Worm (Caenorhabditis elegans) whole organism, early embryonic: ENCODE measurements around the gene clec-28.

Experiments used
- B0310.2 ChIP-seq: sonication (generic microtip); optimal IDR thresholded peaks from 2 replicates; lab custom pipeline; 2016; ENCODE audit warnings: mild to moderate bottlenecking, missing genetic modification characterization, missing compliant biosample characterization
- F13C5.2 ChIP-seq: sonication (generic microtip); optimal IDR thresholded peaks from 2 replicates; lab custom pipeline; 2017; ENCODE audit warnings: mild to moderate bottlenecking, missing genetic modification characterization, inconsistent platforms, missing compliant biosample characterization
- aly-1 ChIP-seq: sonication (generic microtip); optimal IDR thresholded peaks from 2 replicates; lab custom pipeline; 2016; ENCODE audit warnings: missing genetic modification characterization, missing compliant biosample characterization
- ama-1 ChIP-seq: fragments of 150-350 bp; optimal IDR thresholded peaks from 2 replicates; lab custom pipeline; 2014
- ceh-13 ChIP-seq: fragments of 200-800 bp; sonication (Bioruptor generic); optimal IDR thresholded peaks from 2 replicates; lab custom pipeline; 2018; ENCODE audit warnings: mild to moderate bottlenecking, missing genetic modification characterization, missing compliant biosample characterization
- ceh-36 ChIP-seq: sonication (generic microtip); optimal IDR thresholded peaks from 2 replicates; lab custom pipeline; 2016; ENCODE audit warnings: missing genetic modification characterization, inconsistent platforms, missing compliant biosample characterization
- ets-7 ChIP-seq: sonication (generic microtip); optimal IDR thresholded peaks from 2 replicates; lab custom pipeline; 2016; ENCODE audit warnings: missing genotype, missing genetic modification characterization, missing compliant biosample characterization
- flt-1 ChIP-seq: fragments of 200-800 bp; sonication (Bioruptor generic); IDR thresholded peaks from 2 replicates; pipeline ENCODE4 v1.3.6; 2022; ENCODE audit warnings: missing genetic modification characterization, missing compliant biosample characterization
- hmbx-1 ChIP-seq: sonication (generic microtip); optimal IDR thresholded peaks from 2 replicates; lab custom pipeline; 2016; ENCODE audit warnings: mild to moderate bottlenecking, missing genetic modification characterization, missing compliant biosample characterization
- hmg-4 ChIP-seq: fragments of 200-800 bp; sonication (Bioruptor generic); optimal IDR thresholded peaks from 2 replicates; lab custom pipeline; 2018; ENCODE audit warnings: mild to moderate bottlenecking, missing genetic modification characterization, missing compliant biosample characterization
- hnd-1 ChIP-seq: sonication (generic microtip); optimal IDR thresholded peaks from 2 replicates; lab custom pipeline; 2016; ENCODE audit warnings: missing genetic modification characterization, missing compliant biosample characterization
- pes-1 ChIP-seq: fragments of 200-800 bp; sonication (Bioruptor generic); IDR thresholded peaks from 2 replicates; pipeline ENCODE4 v1.3.6; 2022; ENCODE audit warnings: missing genetic modification reagents, missing genetic modification characterization, missing compliant biosample characterization
- scrt-1 ChIP-seq: fragments of 200-800 bp; sonication (Bioruptor generic); IDR thresholded peaks from 2 replicates; pipeline ENCODE4 v1.3.6; 2022; ENCODE audit warnings: missing genetic modification characterization, missing compliant biosample characterization
- sea-1 ChIP-seq: fragments of 200-800 bp; sonication (Bioruptor generic); conservative IDR thresholded peaks from 2 replicates; pipeline ENCODE4 v1.3.6; 2022; ENCODE audit warnings: missing genetic modification characterization, missing compliant biosample characterization
- tbx-11 ChIP-seq: fragments of 200-800 bp; sonication (Bioruptor generic); IDR thresholded peaks from 2 replicates; pipeline ENCODE4 v1.3.6; 2022; ENCODE audit warnings: missing genetic modification characterization, missing compliant biosample characterization
- tbx-37 ChIP-seq: fragments of 200-800 bp; sonication (Bioruptor generic); conservative IDR thresholded peaks from 2 replicates; pipeline ENCODE4 v1.3.6; 2022; ENCODE audit warnings: missing genetic modification reagents, missing genetic modification characterization, missing compliant biosample characterization
- tra-4 ChIP-seq: sonication (generic microtip); optimal IDR thresholded peaks from 2 replicates; lab custom pipeline; 2017; ENCODE audit warnings: missing genetic modification characterization, missing compliant biosample characterization

The clec-28 gene

DNA sequence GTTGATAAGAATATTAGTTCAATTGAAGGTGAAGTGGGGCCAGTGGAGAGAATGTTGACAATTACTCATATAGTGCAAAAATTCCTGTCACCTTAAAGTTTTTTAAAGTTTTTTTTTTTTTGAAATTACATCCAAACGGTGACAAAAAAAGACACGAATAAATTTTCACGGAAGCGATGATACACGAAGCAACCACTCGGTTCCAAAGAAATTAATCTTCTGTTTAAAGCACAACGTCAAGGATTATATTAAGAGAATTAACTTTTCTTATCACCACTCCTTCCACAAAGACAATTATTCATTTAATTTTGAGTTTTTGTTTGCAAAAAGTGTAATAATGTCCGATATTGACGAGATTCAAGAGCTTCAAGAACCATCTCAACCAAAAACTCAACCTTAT lies at the start of gene clec-28:
clec-28 (plus strand) TSS at position 301 of the 400 bp plus-strand sequence.
- no peak for TF ChIP-seq ceh-36 (tag; lab: Kevin White, UChicago)
- no peak for TF ChIP-seq F13C5.2 (tag; lab: Kevin White, UChicago)

DNA sequence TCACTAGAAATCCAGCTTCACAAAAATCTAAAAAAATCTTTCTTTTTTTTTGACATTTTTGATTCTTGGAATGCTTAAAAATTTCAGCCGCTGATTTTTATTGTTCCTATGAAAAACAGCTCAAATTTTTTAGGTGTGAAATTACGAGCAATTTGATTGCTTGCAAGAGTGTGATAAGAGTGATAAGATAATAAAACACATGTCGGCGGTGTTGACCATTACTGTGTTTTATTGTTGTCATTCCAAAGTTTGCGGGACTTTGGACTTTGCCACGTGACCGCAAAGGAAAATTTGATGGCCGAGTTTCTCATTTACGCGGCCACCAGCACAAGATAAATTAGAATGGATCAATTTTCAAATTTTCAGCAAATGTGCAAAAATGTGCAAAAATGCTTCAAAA lies 48.8 kb upstream of the clec-28 start:
- no peak for TF ChIP-seq hmg-4 (GFP tag; lab: Kevin White, UChicago)
- no peak for TF ChIP-seq ama-1
- TF ChIP-seq ceh-13, result no peak
- TF ChIP-seq tra-4 (tag; lab: Kevin White, UChicago), result no peak
- TF ChIP-seq tbx-37 (GFP tag; lab: Robert Waterston, UW), result no peak
- TF ChIP-seq hnd-1 (tag; lab: Kevin White, UChicago), result no peak
- no peak for TF ChIP-seq ceh-36 (tag; lab: Kevin White, UChicago)

DNA sequence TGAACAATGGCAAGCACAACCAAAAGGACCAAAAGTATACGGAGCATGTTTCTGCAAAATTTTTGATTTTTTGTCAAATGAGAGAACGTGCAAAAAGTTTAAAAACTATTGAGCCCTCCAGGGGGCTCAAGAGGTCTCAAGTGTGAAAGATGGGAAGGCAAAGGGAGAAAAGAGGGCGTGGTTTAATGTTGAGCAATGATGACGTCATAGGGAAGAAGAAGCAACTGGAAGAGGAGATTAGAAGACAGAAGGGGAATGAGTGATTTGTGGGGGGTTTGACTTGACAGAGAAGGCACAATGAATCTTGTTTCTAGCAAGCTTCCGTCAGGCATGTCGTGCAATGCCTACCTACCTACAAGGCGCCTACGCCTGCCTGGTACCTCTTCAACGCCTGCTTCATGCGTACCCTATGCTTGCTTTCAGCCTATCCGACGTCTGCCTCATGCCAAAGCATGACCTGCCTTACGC lies 44.2 kb upstream of the clec-28 start, which contains the start of gene T20B3.14:
T20B3.14 (minus strand) TSS at position 51 of the 468 bp plus-strand sequence.
- no peak for TF ChIP-seq ets-7 (tag; lab: Kevin White, UChicago)
- no peak for TF ChIP-seq tbx-11 (GFP tag; lab: Robert Waterston, UW)

DNA sequence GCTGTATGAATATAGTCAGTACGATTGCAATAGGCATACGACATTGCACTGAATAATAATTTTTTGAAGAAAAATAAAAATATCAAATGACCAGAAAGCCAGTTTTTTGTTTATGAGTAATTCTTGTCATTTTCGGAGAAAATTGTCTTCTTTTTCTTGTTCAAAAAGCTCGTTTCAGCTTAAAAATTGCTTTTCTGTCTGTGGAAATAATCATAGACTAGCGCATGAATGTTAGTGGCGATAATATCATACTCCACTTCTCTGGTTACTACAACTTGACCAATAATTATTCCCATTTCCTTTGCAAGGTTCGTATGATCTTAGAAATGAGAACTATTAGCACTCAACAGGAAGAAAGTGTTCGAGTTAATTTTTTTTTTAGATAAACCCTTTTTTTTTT lies 38.0 kb upstream of the clec-28 start, which contains the start of gene srh-216:
srh-216 (minus strand) TSS at position 101 of the 400 bp plus-strand sequence.
- TF ChIP-seq hnd-1 (tag; lab: Kevin White, UChicago), result no peak

DNA sequence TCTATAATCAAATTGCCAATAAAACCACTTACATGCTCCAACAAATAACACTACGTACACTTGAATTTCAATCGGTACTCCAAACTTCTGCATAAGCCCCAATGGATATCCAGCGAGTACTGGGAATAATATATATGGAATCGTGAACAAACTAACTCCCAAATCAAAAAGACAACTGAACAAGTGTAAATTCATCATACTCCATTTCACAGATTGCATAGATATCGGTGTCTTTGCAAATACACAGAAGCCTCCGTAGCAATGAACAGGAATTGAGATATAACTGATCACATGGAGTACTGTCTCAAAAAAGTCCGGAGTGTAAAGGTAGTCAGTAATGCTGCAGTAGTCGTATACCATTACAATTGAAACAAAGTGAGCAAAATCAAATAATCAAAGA lies 36.1 kb upstream of the clec-28 start, which contains the start of gene srh-214:
srh-214 (minus strand) TSS at position 360 of the 400 bp plus-strand sequence.
- TF ChIP-seq aly-1 (tag; lab: Kevin White, UChicago) (no peak), ceh-13 (no peak), hmbx-1 (tag; lab: Kevin White, UChicago) (no peak), scrt-1 (GFP tag; lab: Robert Waterston, UW) (no peak), hmg-4 (GFP tag; lab: Kevin White, UChicago) (no peak), hnd-1 (tag; lab: Kevin White, UChicago) (no peak), B0310.2 (no peak)

DNA sequence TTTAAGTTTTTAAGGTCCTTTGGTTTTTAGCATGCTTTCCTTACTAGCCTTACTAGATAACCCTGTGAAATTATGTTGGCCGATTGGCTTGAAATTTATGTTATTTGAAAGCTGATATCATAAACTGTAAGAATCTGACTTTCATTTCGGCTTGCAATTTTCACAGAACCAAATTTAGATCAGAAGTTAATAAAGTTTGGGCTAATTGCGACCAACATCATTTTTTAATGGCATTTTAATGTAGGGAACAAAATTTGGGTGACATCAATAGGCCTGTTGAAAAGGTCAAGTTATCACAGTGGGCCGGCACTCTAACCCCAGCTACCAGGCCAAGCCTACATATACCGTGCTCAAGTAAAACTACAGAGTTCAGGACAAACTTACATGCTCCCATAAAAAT lies 34.2 kb upstream of the clec-28 start:
- TF ChIP-seq aly-1 (tag; lab: Kevin White, UChicago) (no peak), tbx-11 (GFP tag; lab: Robert Waterston, UW) (no peak), scrt-1 (GFP tag; lab: Robert Waterston, UW) (no peak), tbx-37 (GFP tag; lab: Robert Waterston, UW) (no peak), hmbx-1 (tag; lab: Kevin White, UChicago) (no peak), ceh-13 (no peak), ama-1 (no peak), F13C5.2 (tag; lab: Kevin White, UChicago) (no peak), tra-4 (tag; lab: Kevin White, UChicago) (no peak), sea-1 (GFP tag; lab: Robert Waterston, UW) (no peak), pes-1 (GFP tag; lab: Robert Waterston, UW) (no peak), hmg-4 (GFP tag; lab: Kevin White, UChicago) (no peak), ets-7 (tag; lab: Kevin White, UChicago) (no peak)

DNA sequence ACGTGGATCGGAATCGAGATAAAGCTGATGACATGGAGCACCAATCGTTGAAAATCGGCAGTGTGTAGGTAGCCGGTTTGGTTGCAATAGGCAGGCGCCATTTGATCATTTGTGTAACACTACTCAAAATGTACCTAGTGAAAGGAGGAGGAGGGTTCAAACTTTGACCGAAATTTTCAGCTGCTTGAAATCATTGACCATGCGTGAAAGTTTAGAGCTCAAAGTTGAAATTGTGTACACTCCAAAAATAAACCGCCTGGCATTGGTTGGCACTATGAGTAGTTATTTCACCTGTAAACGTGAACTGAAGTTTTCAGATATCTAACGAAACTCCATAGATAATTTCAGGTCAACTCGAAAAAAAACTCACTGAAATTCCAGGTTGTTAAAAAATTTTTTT lies 33.6 kb upstream of the clec-28 start, which contains the start of gene srh-215:
srh-215 (minus strand) TSS at position 101 of the 400 bp plus-strand sequence.
- TF ChIP-seq hmbx-1 (tag; lab: Kevin White, UChicago) (no peak), B0310.2 (no peak), tbx-11 (GFP tag; lab: Robert Waterston, UW) (no peak), hnd-1 (tag; lab: Kevin White, UChicago) (no peak), ceh-13 (no peak), F13C5.2 (tag; lab: Kevin White, UChicago) (no peak), ets-7 (tag; lab: Kevin White, UChicago) (no peak), flt-1 (no peak), hmg-4 (GFP tag; lab: Kevin White, UChicago) (no peak), scrt-1 (GFP tag; lab: Robert Waterston, UW) (no peak), pes-1 (GFP tag; lab: Robert Waterston, UW) (no peak), tbx-37 (GFP tag; lab: Robert Waterston, UW) (no peak), ceh-36 (tag; lab: Kevin White, UChicago) (no peak), tra-4 (tag; lab: Kevin White, UChicago) (no peak)

DNA sequence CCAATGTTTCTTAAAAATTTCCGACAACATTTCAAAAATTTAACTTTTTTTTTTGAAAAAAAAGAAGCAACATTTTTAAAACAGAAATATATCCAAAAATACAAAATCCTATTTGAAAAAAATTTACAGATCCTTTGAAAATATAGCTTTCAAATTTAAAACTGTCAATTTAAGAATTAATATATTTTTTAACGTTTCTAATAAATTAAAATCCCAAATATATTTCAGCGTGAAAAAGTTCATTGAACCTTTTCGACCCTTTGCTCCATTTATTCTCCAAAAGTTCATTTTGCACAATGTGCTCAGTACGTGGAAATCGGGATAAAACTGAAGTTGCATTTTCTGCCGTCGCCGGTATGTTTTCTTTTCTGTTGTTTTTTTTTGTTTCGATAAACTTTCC lies 32.6 kb upstream of the clec-28 start, which contains the start of gene phy-3:
phy-3 (plus strand) TSS at position 301 of the 400 bp plus-strand sequence.
- TF ChIP-seq tbx-37 (GFP tag; lab: Robert Waterston, UW) (no peak), B0310.2 (no peak), tra-4 (tag; lab: Kevin White, UChicago) (no peak), pes-1 (GFP tag; lab: Robert Waterston, UW) (no peak), scrt-1 (GFP tag; lab: Robert Waterston, UW) (no peak), hmbx-1 (tag; lab: Kevin White, UChicago) (no peak), hnd-1 (tag; lab: Kevin White, UChicago) (no peak), sea-1 (GFP tag; lab: Robert Waterston, UW) (no peak), ceh-13 (no peak), ceh-36 (tag; lab: Kevin White, UChicago) (no peak), ets-7 (tag; lab: Kevin White, UChicago) (no peak), F13C5.2 (tag; lab: Kevin White, UChicago) (no peak), tbx-11 (GFP tag; lab: Robert Waterston, UW) (no peak), ama-1 (no peak), hmg-4 (GFP tag; lab: Kevin White, UChicago) (no peak)
